Worm (Caenorhabditis elegans) whole organism, young adult: ENCODE results near the gene trap-2.

Experiments used
- B0035.1 ChIP-seq: sonication (generic microtip); optimal IDR thresholded peaks from 2 replicates; lab custom pipeline; 2016; ENCODE audit warnings: missing genetic modification characterization, mild to moderate bottlenecking, missing compliant biosample characterization, missing genotype, missing genetic modification reagents
- B0261.1 ChIP-seq: sonication (generic microtip); optimal IDR thresholded peaks from 2 replicates; lab custom pipeline; 2016; ENCODE audit warnings: mild to moderate bottlenecking, missing genetic modification characterization, moderate library complexity, missing compliant biosample characterization
- F22D6.2 ChIP-seq: sonication (generic microtip); optimal IDR thresholded peaks from 2 replicates; lab custom pipeline; 2016; ENCODE audit warnings: mild to moderate bottlenecking, missing genetic modification characterization, missing compliant biosample characterization
- F23B12.7 ChIP-seq: sonication (generic microtip); optimal IDR thresholded peaks from 2 replicates; lab custom pipeline; 2017; ENCODE audit warnings: missing genetic modification characterization, mild to moderate bottlenecking, missing compliant biosample characterization, antibody characterized with exemption, moderate library complexity; ENCODE audit not compliant: insufficient read depth
- F49E8.2 ChIP-seq: sonication (generic microtip); optimal IDR thresholded peaks from 3 replicates; lab custom pipeline; 2017; ENCODE audit warnings: missing genetic modification characterization, mild to moderate bottlenecking, missing compliant biosample characterization, antibody characterized with exemption, moderate library complexity; ENCODE audit not compliant: insufficient read depth
- F52B5.7 ChIP-seq: sonication (generic microtip); optimal IDR thresholded peaks from 2 replicates; lab custom pipeline; 2016; ENCODE audit warnings: mild to moderate bottlenecking, missing genetic modification characterization, missing compliant biosample characterization
- F57C9.4 ChIP-seq: sonication (generic microtip); optimal IDR thresholded peaks from 2 replicates; lab custom pipeline; 2017; ENCODE audit warnings: mild to moderate bottlenecking, missing genetic modification characterization, missing compliant biosample characterization
- K11D2.4 ChIP-seq: fragments of 200-800 bp; sonication (Bioruptor generic); IDR thresholded peaks from 2 replicates; pipeline ENCODE4 v1.3.6; 2022; ENCODE audit warnings: missing genetic modification reagents, missing genetic modification characterization, missing compliant biosample characterization
- T07F8.4 ChIP-seq: sonication (generic microtip); optimal IDR thresholded peaks from 2 replicates; lab custom pipeline; 2016; ENCODE audit warnings: mild to moderate bottlenecking, missing genetic modification characterization, moderate library complexity, missing compliant biosample characterization
- T26A5.8 ChIP-seq: sonication (generic microtip); optimal IDR thresholded peaks from 2 replicates; lab custom pipeline; 2016; ENCODE audit warnings: missing genetic modification characterization, missing compliant biosample characterization
- aptf-2 ChIP-seq: fragments of 200-800 bp; sonication (Bioruptor generic); conservative IDR thresholded peaks from 2 replicates; pipeline ENCODE4 v1.3.6; 2022; ENCODE audit warnings: missing genetic modification reagents, missing genetic modification characterization, missing compliant biosample characterization
- atf-7 ChIP-seq: sonication (generic microtip); optimal IDR thresholded peaks from 2 replicates; lab custom pipeline; 2017; ENCODE audit warnings: mild to moderate bottlenecking, missing genetic modification characterization, missing compliant biosample characterization
- athp-1 ChIP-seq: sonication (generic microtip); optimal IDR thresholded peaks from 2 replicates; lab custom pipeline; 2017; ENCODE audit warnings: mild to moderate bottlenecking, missing genetic modification characterization, missing compliant biosample characterization
- ccch-3 ChIP-seq: fragments of 200-800 bp; sonication (Bioruptor generic); optimal IDR thresholded peaks from 2 replicates; lab custom pipeline; 2018; ENCODE audit warnings: mild to moderate bottlenecking, missing genetic modification characterization, missing compliant biosample characterization
- ceh-79 ChIP-seq: sonication (generic microtip); optimal IDR thresholded peaks from 2 replicates; lab custom pipeline; 2017; ENCODE audit warnings: mild to moderate bottlenecking, missing genetic modification characterization, missing compliant biosample characterization
- ceh-91 ChIP-seq: fragments of 200-800 bp; sonication (Bioruptor generic); IDR thresholded peaks from 2 replicates; pipeline ENCODE4 v1.3.6; 2022; ENCODE audit warnings: missing genetic modification reagents, missing genetic modification characterization, missing compliant biosample characterization
- chd-7 ChIP-seq: sonication (generic microtip); optimal IDR thresholded peaks from 2 replicates; lab custom pipeline; 2016; ENCODE audit warnings: mild to moderate bottlenecking, missing genetic modification characterization, moderate library complexity, missing compliant biosample characterization
- die-1 ChIP-seq: sonication (generic microtip); optimal IDR thresholded peaks from 2 replicates; lab custom pipeline; 2016; ENCODE audit warnings: missing genotype, mild to moderate bottlenecking, missing genetic modification characterization, missing compliant biosample characterization
- dpff-1 ChIP-seq: sonication (generic microtip); optimal IDR thresholded peaks from 2 replicates; lab custom pipeline; 2017; ENCODE audit warnings: mild to moderate bottlenecking, missing genetic modification characterization, missing compliant biosample characterization
- dpl-1 ChIP-seq: fragments of 150-350 bp; optimal IDR thresholded peaks from 2 replicates; lab custom pipeline; 2014; ENCODE audit warnings: missing biosample characterization, missing genetic modification reagents, missing genetic modification characterization
- egrh-3 ChIP-seq: fragments of 200-800 bp; sonication (Bioruptor generic); IDR thresholded peaks from 2 replicates; pipeline ENCODE4 v1.3.6; 2022; ENCODE audit warnings: missing genetic modification reagents, missing genetic modification characterization, missing compliant biosample characterization
- ets-4 ChIP-seq: fragments of 200-800 bp; sonication (Bioruptor generic); optimal IDR thresholded peaks from 2 replicates; lab custom pipeline; 2018; ENCODE audit warnings: mild to moderate bottlenecking, missing genetic modification characterization, missing compliant biosample characterization
- him-1 ChIP-seq: sonication (generic microtip); optimal IDR thresholded peaks from 2 replicates; lab custom pipeline; 2016; ENCODE audit warnings: missing genotype, missing genetic modification reagents, missing genetic modification characterization, missing compliant biosample characterization
- hlh-12 ChIP-seq: sonication (generic microtip); optimal IDR thresholded peaks from 2 replicates; lab custom pipeline; 2016; ENCODE audit warnings: missing genetic modification characterization, missing compliant biosample characterization
- hmg-20 ChIP-seq: fragments of 200-800 bp; sonication (Bioruptor generic); IDR thresholded peaks from 2 replicates; pipeline ENCODE4 v1.3.6; 2022; ENCODE audit warnings: missing genetic modification reagents, missing genetic modification characterization, missing compliant biosample characterization
- hrde-1 ChIP-seq: sonication (generic microtip); optimal IDR thresholded peaks from 2 replicates; lab custom pipeline; 2016; ENCODE audit warnings: missing genetic modification characterization, mild to moderate bottlenecking, missing compliant biosample characterization, moderate library complexity, missing genotype, missing genetic modification reagents, borderline replicate concordance
- let-607 ChIP-seq, 2 experiments: fragments of 200-800 bp in 1 of 2; sonication (Bioruptor generic) in 1 of 2; sonication (generic microtip) in 1 of 2; optimal IDR thresholded peaks; 2 replicates each; lab custom pipeline; 2016 to 2018; ENCODE audit warnings: mild to moderate bottlenecking in 2 of 2, missing compliant biosample characterization in 2 of 2, missing genetic modification characterization in 2 of 2, moderate library complexity in 2 of 2, missing genotype in 1 of 2
- lin-40 ChIP-seq: sonication (generic microtip); optimal IDR thresholded peaks from 2 replicates; lab custom pipeline; 2016; ENCODE audit warnings: missing genetic modification characterization, mild to moderate bottlenecking, missing compliant biosample characterization, missing genotype, missing genetic modification reagents
- lir-1 ChIP-seq: fragments of 200-800 bp; sonication (Bioruptor generic); conservative IDR thresholded peaks from 2 replicates; pipeline ENCODE4 v1.3.6; 2022; ENCODE audit warnings: missing genetic modification reagents, missing genetic modification characterization, missing compliant biosample characterization
- madf-10 ChIP-seq: sonication (generic microtip); optimal IDR thresholded peaks from 2 replicates; lab custom pipeline; 2016; ENCODE audit warnings: mild to moderate bottlenecking, missing genetic modification characterization, missing compliant biosample characterization
- mcd-1 ChIP-seq: fragments of 200-800 bp; sonication (Bioruptor generic); IDR thresholded peaks from 2 replicates; pipeline ENCODE4 v1.3.6; 2022; ENCODE audit warnings: missing genetic modification reagents, missing genetic modification characterization, missing compliant biosample characterization
- mes-4 ChIP-seq: sonication (generic microtip); optimal IDR thresholded peaks from 2 replicates; lab custom pipeline; 2016; ENCODE audit warnings: missing genotype, missing genetic modification characterization, missing compliant biosample characterization
- mxl-1 ChIP-seq: sonication (generic microtip); optimal IDR thresholded peaks from 2 replicates; lab custom pipeline; 2016; ENCODE audit warnings: missing genetic modification characterization, missing compliant biosample characterization
- nhr-27 ChIP-seq: fragments of 200-800 bp; sonication (Bioruptor generic); optimal IDR thresholded peaks from 2 replicates; lab custom pipeline; 2018; ENCODE audit warnings: mild to moderate bottlenecking, missing genetic modification characterization, moderate library complexity, missing compliant biosample characterization
- nhr-80 ChIP-seq: sonication (generic microtip); optimal IDR thresholded peaks from 2 replicates; lab custom pipeline; 2016; ENCODE audit warnings: missing genetic modification characterization, missing compliant biosample characterization
- pbrm-1 ChIP-seq: fragments of 200-800 bp; sonication (Bioruptor generic); IDR thresholded peaks from 2 replicates; pipeline ENCODE4 v1.3.6; 2022; ENCODE audit warnings: missing genetic modification reagents, missing genetic modification characterization, missing compliant biosample characterization
- pha-4 ChIP-seq: fragments of 150-350 bp; sonication (generic microtip); optimal IDR thresholded peaks from 2 replicates; lab custom pipeline; 2014; ENCODE audit warnings: missing biosample characterization, missing genetic modification reagents, missing genetic modification characterization
- repo-1 ChIP-seq: sonication (generic microtip); optimal IDR thresholded peaks from 2 replicates; lab custom pipeline; 2017; ENCODE audit warnings: mild to moderate bottlenecking, missing genetic modification characterization, missing compliant biosample characterization
- sdz-38 ChIP-seq: sonication (generic microtip); optimal IDR thresholded peaks from 2 replicates; lab custom pipeline; 2016; ENCODE audit warnings: missing genotype, missing genetic modification characterization, missing compliant biosample characterization
- sea-2 ChIP-seq: fragments of 200-800 bp; sonication (Bioruptor generic); IDR thresholded peaks from 2 replicates; pipeline ENCODE4 v1.3.6; 2022; ENCODE audit warnings: missing genetic modification characterization, missing compliant biosample characterization
- snpc-1.1 ChIP-seq: sonication (generic microtip); optimal IDR thresholded peaks from 2 replicates; lab custom pipeline; 2017; ENCODE audit warnings: missing genetic modification characterization, mild to moderate bottlenecking, missing compliant biosample characterization, antibody characterized with exemption, moderate library complexity, missing genotype, missing genetic modification reagents; ENCODE audit not compliant: insufficient read depth
- snpc-1.3 ChIP-seq: sonication (generic microtip); optimal IDR thresholded peaks from 2 replicates; lab custom pipeline; 2017; ENCODE audit warnings: missing genetic modification characterization, mild to moderate bottlenecking, missing compliant biosample characterization, antibody characterized with exemption, moderate library complexity, missing genotype, missing genetic modification reagents; ENCODE audit not compliant: insufficient read depth
- snpc-4 ChIP-seq, 5 experiments: fragments of 150-350 bp in 1 of 5; sonication (generic microtip) in 4 of 5; optimal IDR thresholded peaks; 2 replicates each; lab custom pipeline; 2014 to 2018; ENCODE audit warnings: missing genetic modification characterization in 5 of 5, missing biosample characterization in 3 of 5, antibody characterized with exemption in 2 of 5, mild to moderate bottlenecking in 2 of 5, missing compliant biosample characterization in 2 of 5, missing genotype in 2 of 5, moderate library complexity in 2 of 5, missing genetic modification reagents in 1 of 5
- sptf-2 ChIP-seq: fragments of 200-800 bp; sonication (Bioruptor generic); optimal IDR thresholded peaks from 2 replicates; lab custom pipeline; 2018; ENCODE audit warnings: mild to moderate bottlenecking, missing genetic modification characterization, missing compliant biosample characterization
- unc-130 ChIP-seq: sonication (generic microtip); optimal IDR thresholded peaks from 2 replicates; lab custom pipeline; 2016; ENCODE audit warnings: missing genetic modification reagents, missing genetic modification characterization, missing compliant biosample characterization
- unc-62 ChIP-seq: fragments of 150-350 bp; optimal IDR thresholded peaks from 2 replicates; lab custom pipeline; 2014; ENCODE audit warnings: missing biosample characterization, missing genetic modification reagents, missing genetic modification characterization
- xnd-1 ChIP-seq: sonication (generic microtip); optimal IDR thresholded peaks from 2 replicates; lab custom pipeline; 2016; ENCODE audit warnings: missing genotype, missing genetic modification reagents, missing genetic modification characterization, missing compliant biosample characterization
- zfh-2 ChIP-seq: fragments of 200-800 bp; sonication (Bioruptor generic); conservative IDR thresholded peaks from 2 replicates; pipeline ENCODE4 v1.3.6; 2022; ENCODE audit warnings: missing genetic modification reagents, missing genetic modification characterization, missing compliant biosample characterization

Gene trap-2

DNA sequence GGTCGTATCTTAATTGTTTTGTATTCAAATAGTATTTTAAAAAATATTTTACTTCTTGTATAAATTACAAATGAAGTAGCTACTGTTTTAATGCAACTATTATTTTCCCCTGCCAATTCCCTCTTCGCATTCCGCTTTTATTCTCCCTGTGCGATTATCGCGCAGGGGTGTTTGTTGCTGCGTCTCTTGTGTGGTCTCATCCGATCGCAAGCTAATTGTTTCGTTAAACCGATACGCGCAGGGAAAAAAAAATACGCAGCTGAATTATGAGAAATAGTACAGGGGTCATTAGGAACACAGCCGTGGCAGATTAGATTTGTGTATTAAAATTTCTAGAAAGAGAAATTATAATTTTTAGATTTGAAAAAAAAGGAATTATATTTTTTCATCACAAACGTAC, 38.6 kb upstream of the trap-2 start (continued):
- TF ChIP-seq hrde-1 (tag; lab: Kevin White, UChicago) (peak; percentile 22), madf-10 (tag; lab: Kevin White, UChicago) (peak; percentile 95), chd-7 (peak; percentile 93), atf-7 (tag; lab: Kevin White, UChicago) (peak; percentile 98), snpc-4 (GFP tag; optimal IDR thresholded peaks at IDR 0.05; lab: Kevin White, UChicago) (peak; percentile 60), snpc-4 (tag; optimal IDR thresholded peaks at IDR 0.05; lab: Kevin White, UChicago) (peak; percentile 78 to 90 (median 84)), T07F8.4 (tag; lab: Kevin White, UChicago) (peak; percentile 90), ceh-79 (tag; lab: Kevin White, UChicago) (peak; percentile 51), F52B5.7 (tag; lab: Kevin White, UChicago) (peak; percentile 80), die-1 (tag; lab: Kevin White, UChicago) (peak; percentile 59), mes-4 (no peak), aptf-2 (GFP tag; lab: Robert Waterston, UW) (0 out of 2 replicates have a peak, but pooled peaks have one; percentile 23), athp-1 (tag; lab: Kevin White, UChicago) (peak; percentile 43), snpc-1.3 (peak; percentile 77), let-607 (tag; optimal IDR thresholded peaks at IDR 0.05; lab: Kevin White, UChicago) (peak; percentile 83 to 95), K11D2.4 (peak; percentile 98), dpl-1 (GFP tag; lab: Kevin White, UChicago) (peak; percentile 35), nhr-27 (tag; lab: Kevin White, UChicago) (peak; percentile 88), unc-130 (GFP tag; lab: Kevin White, UChicago) (no peak), sdz-38 (no peak), F22D6.2 (peak; percentile 93), F49E8.2 (no peak), F23B12.7 (tag; lab: Kevin White, UChicago) (peak; percentile 98), xnd-1 (tag; lab: Kevin White, UChicago) (no peak), pbrm-1 (GFP tag; lab: Robert Waterston, UW) (peak; percentile 97), ceh-91 (GFP tag; lab: Robert Waterston, UW) (no peak), dpff-1 (peak; percentile 38), snpc-1.1 (tag; lab: Kevin White, UChicago) (no peak), hlh-12 (tag; lab: Kevin White, UChicago) (no peak), pha-4 (tag; lab: Kevin White, UChicago) (peak; percentile 96), T26A5.8 (no peak), ccch-3 (GFP tag; lab: Kevin White, UChicago) (peak; percentile 68), sptf-2 (peak; percentile 44), repo-1 (tag; lab: Kevin White, UChicago) (peak; percentile 98), zfh-2 (GFP tag; lab: Robert Waterston, UW) (no peak), nhr-80 (tag; lab: Kevin White, UChicago) (peak; percentile 97), ets-4 (GFP tag; lab: Kevin White, UChicago) (peak; percentile 78), F57C9.4 (tag; lab: Kevin White, UChicago) (peak; percentile 88), sea-2 (GFP tag; lab: Robert Waterston, UW) (no peak), unc-62 (GFP tag; lab: Kevin White, UChicago) (peak; percentile 76), mcd-1 (peak; percentile 92), B0261.1 (tag; lab: Kevin White, UChicago) (peak; percentile 57), egrh-3 (GFP tag; lab: Robert Waterston, UW) (peak; percentile 55), mxl-1 (no peak), him-1 (tag; lab: Kevin White, UChicago) (no peak), lir-1 (GFP tag; lab: Robert Waterston, UW) (peak; percentile 89), B0035.1 (tag; lab: Kevin White, UChicago) (peak; percentile 93), hmg-20 (GFP tag; lab: Robert Waterston, UW) (peak; percentile 96), lin-40 (tag; lab: Kevin White, UChicago) (peak; percentile 100)
